Fruit fly (Drosophila melanogaster) whole organism, embryonic: ENCODE data around the gene Alp4.
A peak's percentile ranks its signal among the peaks of the same experiment; 100 is the strongest.

Experiments
- Blimp-1 ChIP-seq: fragments of 200-800 bp; sonication (Bioruptor generic); optimal IDR thresholded peaks from 3 replicates; lab custom pipeline; 2018; ENCODE audit warnings: missing biosample characterization, missing genetic modification characterization, mild to moderate bottlenecking, moderate library complexity, missing genetic modification reagents
- CG11696 ChIP-seq: fragments of 200-800 bp; sonication (Bioruptor generic); IDR thresholded peaks from 2 replicates; pipeline ENCODE4 v1.3.6; 2022; ENCODE audit warnings: missing biosample characterization, missing genetic modification characterization
- CG12659 ChIP-seq: fragments of 200-800 bp; sonication (Bioruptor generic); optimal IDR thresholded peaks from 3 replicates; lab custom pipeline; 2017; ENCODE audit warnings: mild to moderate bottlenecking, missing biosample characterization, missing genetic modification reagents, missing genetic modification characterization
- CG14441 ChIP-seq: fragments of 200-800 bp; sonication (Bioruptor generic); IDR thresholded peaks from 2 replicates; pipeline ENCODE4 v1.3.6; 2022; ENCODE audit warnings: missing biosample characterization, missing genetic modification characterization
- CG15269 ChIP-seq: fragments of 200-800 bp; sonication (Bioruptor generic); optimal IDR thresholded peaks from 2 replicates; lab custom pipeline; 2018; ENCODE audit warnings: missing biosample characterization, mild to moderate bottlenecking, missing genetic modification characterization, moderate library complexity
- CG17359 ChIP-seq: fragments of 200-800 bp; sonication (Bioruptor generic); optimal IDR thresholded peaks from 3 replicates; lab custom pipeline; 2018; ENCODE audit warnings: missing biosample characterization, mild to moderate bottlenecking, missing genetic modification characterization, moderate library complexity
- CG17568 ChIP-seq: fragments of 200-800 bp; sonication (Bioruptor generic); optimal IDR thresholded peaks from 2 replicates; lab custom pipeline; 2018; ENCODE audit warnings: missing biosample characterization, mild to moderate bottlenecking, missing genetic modification characterization, moderate library complexity
- CG17829 ChIP-seq: fragments of 200-800 bp; optimal IDR thresholded peaks from 2 replicates; lab custom pipeline; 2019; ENCODE audit warnings: missing biosample characterization, mild to moderate bottlenecking, missing genetic modification characterization, moderate library complexity
- CG18476 ChIP-seq: fragments of 200-800 bp; sonication (Bioruptor generic); optimal IDR thresholded peaks from 2 replicates; lab custom pipeline; 2016; ENCODE audit warnings: missing biosample characterization, mild to moderate bottlenecking, missing genetic modification characterization
- CG18619 ChIP-seq: fragments of 200-800 bp; sonication (Bioruptor generic); optimal IDR thresholded peaks from 3 replicates; lab custom pipeline; 2017; ENCODE audit warnings: missing biosample characterization, mild to moderate bottlenecking, missing genetic modification characterization
- CG2202 ChIP-seq: fragments of 200-800 bp; sonication (Bioruptor generic); optimal IDR thresholded peaks from 2 replicates; lab custom pipeline; 2018; ENCODE audit warnings: missing biosample characterization, mild to moderate bottlenecking, missing genetic modification characterization
- CG3065 ChIP-seq: fragments of 200-800 bp; sonication (Bioruptor generic); optimal IDR thresholded peaks from 2 replicates; lab custom pipeline; 2016; ENCODE audit warnings: missing biosample characterization, missing genetic modification characterization
- CG32772 ChIP-seq: fragments of 200-800 bp; sonication (Bioruptor generic); IDR thresholded peaks from 2 replicates; pipeline ENCODE4 v1.3.6; 2022; ENCODE audit warnings: missing biosample characterization, missing genetic modification characterization
- CG4282 ChIP-seq: fragments of 200-800 bp; sonication (Bioruptor generic); optimal IDR thresholded peaks from 2 replicates; lab custom pipeline; 2016; ENCODE audit warnings: missing biosample characterization, missing genetic modification characterization
- CG4328 ChIP-seq: fragments of 200-800 bp; sonication (Bioruptor generic); optimal IDR thresholded peaks from 3 replicates; lab custom pipeline; 2017; ENCODE audit warnings: missing biosample characterization, missing genetic modification reagents, missing genetic modification characterization
- CG4730 ChIP-seq: fragments of 200-800 bp; sonication (Bioruptor generic); IDR thresholded peaks from 2 replicates; pipeline ENCODE4 v1.3.6; 2022; ENCODE audit warnings: missing biosample characterization, missing genetic modification characterization
- CG5245 ChIP-seq: fragments of 200-800 bp; sonication (Bioruptor generic); optimal IDR thresholded peaks from 3 replicates; lab custom pipeline; 2016; ENCODE audit warnings: missing biosample characterization, missing genetic modification characterization
- CG7372 ChIP-seq: fragments of 200-800 bp; sonication (Bioruptor generic); IDR thresholded peaks from 2 replicates; pipeline ENCODE4 v1.3.6; 2022; ENCODE audit warnings: missing biosample characterization, missing genetic modification characterization
- CG7839 ChIP-seq: fragments of 200-800 bp; sonication (Bioruptor generic); optimal IDR thresholded peaks from 3 replicates; lab custom pipeline; 2018; ENCODE audit warnings: missing biosample characterization, mild to moderate bottlenecking, missing genetic modification characterization, moderate library complexity
- CG7928 ChIP-seq: fragments of 200-800 bp; sonication (Bioruptor generic); optimal IDR thresholded peaks from 2 replicates; lab custom pipeline; 2017; ENCODE audit warnings: missing biosample characterization, mild to moderate bottlenecking, missing genetic modification characterization
- CG7987 ChIP-seq: fragments of 200-800 bp; sonication (Bioruptor generic); optimal IDR thresholded peaks from 2 replicates; lab custom pipeline; 2018; ENCODE audit warnings: missing biosample characterization, mild to moderate bottlenecking, missing genetic modification characterization, moderate library complexity
- CG9215 ChIP-seq: fragments of 200-800 bp; sonication (Bioruptor generic); IDR thresholded peaks from 2 replicates; pipeline ENCODE4 v1.3.6; 2022; ENCODE audit warnings: missing biosample characterization, missing genetic modification characterization
- D ChIP-seq, 2 experiments: fragments of 200-800 bp in 1 of 2; fragments of >200 bp in 1 of 2; sonication (Bioruptor generic) in 1 of 2; optimal IDR thresholded peaks; 2 replicates in 1 of 2; 3 replicates in 1 of 2; lab custom pipeline; 2017; ENCODE audit warnings: mild to moderate bottlenecking in 1 of 2, missing biosample characterization in 1 of 2, missing genetic modification characterization in 1 of 2, missing genetic modification reagents in 1 of 2
- Dp ChIP-seq: fragments of 200-800 bp; sonication (Bioruptor generic); optimal IDR thresholded peaks from 2 replicates; lab custom pipeline; 2018; ENCODE audit warnings: missing biosample characterization, mild to moderate bottlenecking, missing genetic modification characterization, moderate library complexity
- Ets65A ChIP-seq: fragments of 200-800 bp; sonication (Bioruptor generic); peaks from one replicate; lab custom pipeline; 2016; ENCODE audit warnings: missing biosample characterization, missing genetic modification characterization
- H2.0 ChIP-seq: fragments of 200-800 bp; sonication (Bioruptor generic); IDR thresholded peaks from 2 replicates; pipeline ENCODE4 v1.3.6; 2022; ENCODE audit warnings: missing biosample characterization, missing genetic modification characterization
- Hr51 ChIP-seq, 2 experiments: fragments of 200-800 bp; sonication (Bioruptor generic); optimal IDR thresholded peaks; 2 replicates in 1 of 2; 3 replicates in 1 of 2; lab custom pipeline; 2016 to 2018; ENCODE audit warnings: missing biosample characterization in 2 of 2, missing genetic modification characterization in 2 of 2, mild to moderate bottlenecking in 1 of 2, moderate library complexity in 1 of 2
- Mes4 ChIP-seq: fragments of 200-800 bp; sonication (Bioruptor generic); optimal IDR thresholded peaks from 2 replicates; lab custom pipeline; 2016; ENCODE audit warnings: missing biosample characterization, missing genetic modification characterization
- Pdp1 ChIP-seq, 2 experiments: fragments of 200-800 bp; sonication (Bioruptor generic); optimal IDR thresholded peaks; 3 replicates each; lab custom pipeline; 2016; ENCODE audit warnings: missing biosample characterization in 2 of 2, missing genetic modification characterization in 2 of 2, mild to moderate bottlenecking in 1 of 2, moderate library complexity in 1 of 2
- al ChIP-seq: fragments of 200-800 bp; sonication (Bioruptor generic); IDR thresholded peaks from 2 replicates; pipeline ENCODE4 v1.3.6; 2022; ENCODE audit warnings: missing biosample characterization, missing genetic modification characterization
- ase ChIP-seq: fragments of 200-800 bp; sonication (Bioruptor generic); IDR thresholded peaks from 3 replicates; pipeline ENCODE4 v1.3.6; 2022; ENCODE audit warnings: missing biosample characterization, missing genetic modification characterization
- chinmo ChIP-seq: fragments of 200-800 bp; sonication (Bioruptor generic); IDR thresholded peaks from 4 replicates; pipeline ENCODE4 v1.3.6; 2022; ENCODE audit warnings: missing biosample characterization, missing genetic modification characterization; ENCODE audit not compliant: partially characterized antibody
- eyg ChIP-seq: fragments of 200-800 bp; sonication (Bioruptor generic); optimal IDR thresholded peaks from 3 replicates; lab custom pipeline; 2016; ENCODE audit warnings: missing biosample characterization, missing genetic modification characterization
- fd3F ChIP-seq: fragments of 200-800 bp; sonication (Bioruptor generic); optimal IDR thresholded peaks from 2 replicates; lab custom pipeline; 2018; ENCODE audit warnings: missing biosample characterization, mild to moderate bottlenecking, missing genetic modification characterization, moderate library complexity
- fd96Cb ChIP-seq: fragments of 200-800 bp; sonication (Bioruptor generic); optimal IDR thresholded peaks from 2 replicates; lab custom pipeline; 2018; ENCODE audit warnings: missing biosample characterization, mild to moderate bottlenecking, missing genetic modification characterization, moderate library complexity
- grau ChIP-seq: fragments of 200-800 bp; optimal IDR thresholded peaks from 3 replicates; lab custom pipeline; 2019; ENCODE audit warnings: missing biosample characterization, mild to moderate bottlenecking, missing genetic modification characterization, moderate library complexity
- h ChIP-seq: fragments of >200 bp; optimal IDR thresholded peaks from 2 replicates; lab custom pipeline; 2017
- ind ChIP-seq: fragments of 200-800 bp; sonication (Bioruptor generic); optimal IDR thresholded peaks from 3 replicates; lab custom pipeline; 2016; ENCODE audit warnings: missing biosample characterization, missing genetic modification characterization
- lab ChIP-seq: fragments of 200-800 bp; sonication (Bioruptor generic); optimal IDR thresholded peaks from 3 replicates; lab custom pipeline; 2017; ENCODE audit warnings: missing biosample characterization, missing genetic modification characterization, mild to moderate bottlenecking, moderate library complexity, missing genetic modification reagents
- lmd ChIP-seq: fragments of 200-800 bp; sonication (Bioruptor generic); IDR thresholded peaks from 2 replicates; pipeline ENCODE4 v1.3.6; 2022; ENCODE audit warnings: missing biosample characterization, missing genetic modification characterization
- mam ChIP-seq: fragments of 200-800 bp; sonication (Bioruptor generic); optimal IDR thresholded peaks from 3 replicates; lab custom pipeline; 2016; ENCODE audit warnings: missing biosample characterization, missing genetic modification characterization
- pan ChIP-seq, 4 experiments: fragments of >200 bp in 3 of 4; fragments of 200-800 bp in 1 of 4; sonication (Bioruptor generic) in 1 of 4; optimal IDR thresholded peaks in 3 of 4; IDR thresholded peaks in 1 of 4; 2 replicates each; pipeline versions ENCODE4 v1.3.6 to Lab custom; 2017 to 2022; ENCODE audit warnings: missing biosample characterization in 2 of 4, missing genetic modification characterization in 2 of 4, mixed read lengths in 1 of 4
- prd ChIP-seq, 3 experiments: fragments of >200 bp in 2 of 3; fragments of 200-800 bp in 1 of 3; sonication (Bioruptor generic) in 1 of 3; optimal IDR thresholded peaks in 2 of 3; IDR thresholded peaks in 1 of 3; 2 replicates in 2 of 3; 3 replicates in 1 of 3; pipeline versions ENCODE4 v1.3.6 to Lab custom; 2017 to 2022; ENCODE audit warnings: missing biosample characterization in 1 of 3, missing genetic modification characterization in 1 of 3
- row ChIP-seq: fragments of 200-800 bp; sonication (Bioruptor generic); IDR thresholded peaks from 3 replicates; pipeline ENCODE4 v1.3.6; 2022; ENCODE audit warnings: missing biosample characterization, missing genetic modification characterization
- salm ChIP-seq: fragments of 200-800 bp; sonication (Bioruptor generic); optimal IDR thresholded peaks from 2 replicates; lab custom pipeline; 2018; ENCODE audit warnings: missing biosample characterization, mild to moderate bottlenecking, missing genetic modification characterization
- scrt ChIP-seq: fragments of 200-800 bp; sonication (Bioruptor generic); optimal IDR thresholded peaks from 2 replicates; lab custom pipeline; 2018; ENCODE audit warnings: missing biosample characterization, mild to moderate bottlenecking, missing genetic modification characterization, moderate library complexity
- tio ChIP-seq: fragments of 200-800 bp; sonication (Bioruptor generic); optimal IDR thresholded peaks from 2 replicates; lab custom pipeline; 2017; ENCODE audit warnings: missing biosample characterization, missing genetic modification characterization, inconsistent platforms
- tna ChIP-seq: fragments of 200-800 bp; sonication (Bioruptor generic); IDR thresholded peaks from 2 replicates; pipeline ENCODE4 v1.3.6; 2022; ENCODE audit warnings: missing biosample characterization, missing genetic modification characterization; ENCODE audit not compliant: partially characterized antibody

Gene Alp4

dm6 chr3R:31019662-31020061, 29.1 kb upstream of the Alp4 start (continued):
- TF ChIP-seq mam (GFP tag; lab: Kevin White, UChicago) (no peak), lab (GFP tag; lab: Kevin White, UChicago) (peak; percentile 61), ind (GFP tag; lab: Kevin White, UChicago) (peak; percentile 6), CG7839 (peak; percentile 46), tio (GFP tag; lab: Kevin White, UChicago) (peak; percentile 18), CG4730 (GFP tag; lab: Robert Waterston, UW) (0 out of 2 replicates have a peak, but pooled peaks have one; percentile 18), pan (optimal IDR thresholded peaks at IDR 0.05; lab: Kevin White, UChicago) (no peak), pan (GFP tag; optimal IDR thresholded peaks at IDR 0.05 in 1 of 2, IDR thresholded peaks at IDR 0.05 in 1 of 2) (peak in 1 of 2 experiments; percentile 50), CG7987 (GFP tag; lab: Kevin White, UChicago) (no peak), CG7372 (no peak), al (GFP tag; lab: Robert Waterston, UW) (no peak), h (lab: Kevin White, UChicago) (no peak), row (peak; percentile 69; the same call in 2 of the 3 replicates), salm (no peak), CG15269 (tag; lab: Kevin White, UChicago) (peak; percentile 11), Ets65A (GFP tag; lab: Kevin White, UChicago) (peak; percentile 63), Blimp-1 (GFP tag; lab: Kevin White, UChicago) (no peak), CG32772 (0 out of 2 replicates have a peak, but pooled peaks have one; percentile 28), CG17359 (tag; lab: Kevin White, UChicago) (peak; percentile 39), fd96Cb (tag; lab: Kevin White, UChicago) (peak; percentile 2), CG12659 (GFP tag; lab: Kevin White, UChicago) (no peak), fd3F (peak; percentile 7), tna (GFP tag; lab: Robert Waterston, UW) (no peak), CG11696 (0 out of 2 replicates have a peak, but pooled peaks have one; percentile 16), CG9215 (GFP tag; lab: Robert Waterston, UW) (no peak; the same call in 1 of the 2 replicates), D (optimal IDR thresholded peaks at IDR 0.05; lab: Kevin White, UChicago) (no peak), D (GFP tag; optimal IDR thresholded peaks at IDR 0.05; lab: Kevin White, UChicago) (no peak), Mes4 (GFP tag; lab: Kevin White, UChicago) (no peak), grau (peak; percentile 13), CG17568 (no peak), Dp (GFP tag; lab: Kevin White, UChicago) (no peak), scrt (GFP tag; lab: Kevin White, UChicago) (no peak), CG7928 (GFP tag; lab: Kevin White, UChicago) (no peak), CG17829 (tag; lab: Kevin White, UChicago) (no peak), prd (optimal IDR thresholded peaks at IDR 0.05; lab: Kevin White, UChicago) (no peak), prd (GFP tag; IDR thresholded peaks at IDR 0.05; lab: Robert Waterston, UW) (peak; percentile 52; the same call in 2 of the 3 replicates), chinmo (GFP tag; lab: Robert Waterston, UW) (no peak), ase (GFP tag; lab: Robert Waterston, UW) (0 out of 3 replicates have a peak, but pooled peaks have one; percentile 10), Hr51 (GFP tag; optimal IDR thresholded peaks at IDR 0.05; lab: Kevin White, UChicago) (peak in 1 of 2 experiments; percentile 29), eyg (GFP tag; lab: Kevin White, UChicago) (no peak), CG4328 (GFP tag; lab: Kevin White, UChicago) (no peak), CG5245 (GFP tag; lab: Kevin White, UChicago) (no peak), CG18476 (GFP tag; lab: Kevin White, UChicago) (no peak), CG2202 (tag; lab: Kevin White, UChicago) (no peak), Pdp1 (GFP tag; optimal IDR thresholded peaks at IDR 0.05; lab: Kevin White, UChicago) (no peak), CG14441 (GFP tag; lab: Robert Waterston, UW) (peak; percentile 52; the same call in 1 of the 2 replicates), CG4282 (no peak), CG3065 (GFP tag; lab: Kevin White, UChicago) (no peak), CG18619 (GFP tag; lab: Kevin White, UChicago) (no peak), lmd (peak; percentile 23; the same call in 1 of the 2 replicates), H2.0 (GFP tag; lab: Robert Waterston, UW) (0 out of 2 replicates have a peak, but pooled peaks have one; percentile 23)
